Worm (Caenorhabditis elegans) whole organism, midembryonic: Measurements from ENCODE around the gene ant-1.4.

ENCODE experiments used
- T22C8.4 ChIP-seq: fragments of 200-800 bp; sonication (Bioruptor generic); IDR thresholded peaks from 2 replicates; pipeline ENCODE4 v1.3.6; 2022; ENCODE audit warnings: missing genetic modification characterization, missing compliant biosample characterization
- cog-1 ChIP-seq: sonication (generic microtip); optimal IDR thresholded peaks from 2 replicates; lab custom pipeline; 2016; ENCODE audit warnings: missing genetic modification characterization, missing compliant biosample characterization
- flt-1 ChIP-seq: fragments of 200-800 bp; sonication (Bioruptor generic); IDR thresholded peaks from 2 replicates; pipeline ENCODE4 v1.3.6; 2022; ENCODE audit warnings: missing genetic modification characterization, missing compliant biosample characterization
- klf-2 ChIP-seq: fragments of 200-800 bp; sonication (Bioruptor generic); conservative IDR thresholded peaks from 2 replicates; pipeline ENCODE4 v1.3.6; 2022; ENCODE audit warnings: missing genetic modification reagents, missing genetic modification characterization, missing compliant biosample characterization
- med-1 ChIP-seq: sonication (generic microtip); optimal IDR thresholded peaks from 2 replicates; lab custom pipeline; 2017; ENCODE audit warnings: missing genetic modification characterization, mild to moderate bottlenecking, missing compliant biosample characterization, antibody characterized with exemption, missing genetic modification reagents; ENCODE audit not compliant: insufficient read depth
- ref-1 ChIP-seq: fragments of 200-800 bp; sonication (Bioruptor generic); conservative IDR thresholded peaks from 2 replicates; pipeline ENCODE4 v1.3.6; 2022; ENCODE audit warnings: missing genetic modification reagents, missing genetic modification characterization, missing compliant biosample characterization
- tab-1 ChIP-seq: fragments of 200-800 bp; sonication (Bioruptor generic); IDR thresholded peaks from 2 replicates; pipeline ENCODE4 v1.3.6; 2022; ENCODE audit warnings: missing genetic modification characterization, missing compliant biosample characterization
- ztf-23 ChIP-seq: fragments of 200-800 bp; sonication (Bioruptor generic); IDR thresholded peaks from 2 replicates; pipeline ENCODE4 v1.3.6; 2022; ENCODE audit warnings: missing genetic modification reagents, missing genetic modification characterization, missing compliant biosample characterization
- ztf-29 ChIP-seq: fragments of 200-800 bp; sonication (Bioruptor generic); IDR thresholded peaks from 2 replicates; pipeline ENCODE4 v1.3.6; 2022; ENCODE audit warnings: missing genetic modification reagents, missing genetic modification characterization, missing compliant biosample characterization

Gene ant-1.4

DNA sequence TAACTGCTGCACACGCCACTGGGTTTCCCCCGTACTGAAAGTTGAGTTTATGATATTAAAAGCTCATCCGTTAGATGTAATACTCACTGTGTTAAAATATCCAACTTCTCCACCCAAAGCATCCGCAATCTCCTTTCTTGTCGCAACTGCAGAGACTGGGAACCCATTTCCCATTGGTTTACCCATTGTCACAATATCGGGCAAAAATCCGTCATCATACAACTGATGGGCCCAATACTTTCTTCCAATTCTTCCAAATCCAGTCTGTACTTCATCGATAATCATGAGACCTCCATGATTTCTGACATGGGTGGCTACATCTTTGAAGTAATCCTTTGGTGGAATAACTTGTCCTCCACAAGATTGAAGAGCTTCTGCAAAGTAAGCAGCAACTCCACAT, 10.2 kb downstream of the ant-1.4 start:
- no peak for TF ChIP-seq klf-2
- TF ChIP-seq ztf-23 (GFP tag; lab: Robert Waterston, UW), result no peak

DNA sequence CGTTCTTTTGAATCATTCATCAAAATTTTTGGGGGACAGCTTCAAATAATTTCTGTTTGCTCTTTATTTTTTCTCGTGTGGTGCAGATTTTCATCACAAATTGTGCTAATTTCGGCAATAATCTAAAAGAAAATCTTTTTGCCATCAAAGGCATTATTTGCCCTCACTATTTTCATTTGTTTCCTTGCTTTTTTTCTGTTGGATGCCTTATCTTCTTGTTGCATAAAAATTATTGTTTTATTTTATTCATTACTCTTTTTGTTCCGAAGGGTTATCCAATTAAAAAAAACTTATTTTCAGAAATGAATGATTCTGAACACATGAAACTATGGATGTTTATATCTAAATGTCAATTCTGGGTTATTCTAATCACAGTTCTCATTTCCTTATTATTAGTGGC, 13.2 kb downstream of the ant-1.4 start, which contains the start of gene T01B11.1:
TSS of gene T01B11.1 (plus strand) at position 301 of the 400 bp plus-strand sequence.
- TF ChIP-seq ztf-23 (GFP tag; lab: Robert Waterston, UW) (no peak), klf-2 (no peak), med-1 (GFP tag; lab: Kevin White, UChicago) (no peak), tab-1 (no peak), cog-1 (no peak), ztf-29 (GFP tag; lab: Robert Waterston, UW) (no peak), flt-1 (no peak), T22C8.4 (GFP tag; lab: Robert Waterston, UW) (no peak), ref-1 (GFP tag; lab: Robert Waterston, UW) (no peak)

DNA sequence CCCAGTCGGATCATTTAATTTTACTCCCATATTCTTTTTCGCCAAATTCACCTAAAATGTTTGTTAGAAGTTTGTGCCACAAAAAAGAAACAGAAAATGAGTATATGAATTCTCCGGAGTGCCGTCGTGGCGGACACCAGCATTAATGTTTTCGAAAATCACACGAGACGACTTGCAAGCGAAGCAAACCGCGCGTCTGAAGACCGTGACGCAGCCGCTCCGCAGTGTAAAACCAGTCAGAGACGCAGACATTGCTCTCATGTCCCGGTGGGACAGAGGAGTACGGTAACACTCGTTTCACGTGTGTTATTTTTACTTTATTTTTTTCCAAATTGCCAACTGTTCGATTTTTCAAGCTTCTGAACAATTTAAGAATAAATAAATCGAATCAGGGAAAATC, 27.4 kb downstream of the ant-1.4 start, which contains the start of the genes T26A8.4 and pdtf-1:
TSS of gene T26A8.4 (minus strand) at position 185 of the 400 bp plus-strand sequence.
TSS of gene pdtf-1 (plus strand) at position 330 of the 400 bp plus-strand sequence.
- TF ChIP-seq tab-1 (peak; percentile 73; the same call in 1 of the 2 replicates), flt-1 (peak; percentile 86), klf-2 (no peak), ref-1 (GFP tag; lab: Robert Waterston, UW) (no peak), T22C8.4 (GFP tag; lab: Robert Waterston, UW) (peak; percentile 29; the same call in 1 of the 2 replicates), ztf-29 (GFP tag; lab: Robert Waterston, UW) (peak; percentile 59; the same call in 1 of the 2 replicates), ztf-23 (GFP tag; lab: Robert Waterston, UW) (peak; percentile 51; the same call in 1 of the 2 replicates), med-1 (GFP tag; lab: Kevin White, UChicago) (no peak), cog-1 (peak; percentile 94)

DNA sequence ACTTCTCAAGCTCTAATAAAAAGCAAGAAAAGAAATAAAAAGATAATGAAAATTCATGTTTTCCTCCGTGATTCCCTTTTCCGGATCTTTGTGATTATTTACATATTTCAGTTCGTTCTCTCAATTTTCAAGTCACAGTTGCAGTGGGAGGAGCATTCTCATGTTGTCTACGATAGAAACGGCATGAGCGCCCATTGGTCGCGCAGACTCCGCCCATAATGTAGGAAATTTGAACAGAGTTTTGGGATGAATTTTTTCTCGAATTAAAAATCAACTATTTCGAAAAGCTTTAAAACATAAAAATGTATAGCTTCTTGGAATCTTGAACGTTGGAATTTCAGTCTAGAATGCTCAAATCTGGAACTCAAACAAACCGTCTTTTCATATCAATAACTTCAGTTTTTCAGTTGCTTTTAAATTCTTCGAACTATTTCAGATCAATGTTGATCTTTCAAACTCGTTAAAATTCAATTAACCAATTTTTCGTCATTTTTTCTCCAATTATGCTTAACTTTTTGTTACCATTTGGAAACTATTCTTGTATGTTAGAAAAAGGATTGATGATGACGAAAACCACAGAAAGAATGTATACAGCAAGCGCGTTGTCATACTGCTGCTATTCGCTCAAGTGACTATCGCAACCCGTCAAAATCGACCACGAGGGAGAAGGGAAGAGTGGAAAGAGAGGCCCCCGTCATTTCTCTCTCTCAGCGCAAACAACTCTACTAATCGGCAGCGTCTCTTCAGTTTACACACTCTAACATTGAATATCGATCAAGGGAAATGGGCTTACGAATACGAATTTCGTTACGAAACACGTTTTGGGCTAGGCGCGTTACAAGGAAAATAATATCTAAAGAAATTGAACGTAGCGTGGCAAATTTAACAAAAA, 28.3 kb downstream of the ant-1.4 start:
- TF ChIP-seq ztf-29 (GFP tag; lab: Robert Waterston, UW) (peak; percentile 86), ztf-23 (GFP tag; lab: Robert Waterston, UW) (peak; percentile 35; the same call in 1 of the 2 replicates), cog-1 (no peak), ref-1 (GFP tag; lab: Robert Waterston, UW) (no peak), tab-1 (no peak; the same call in 1 of the 2 replicates), klf-2 (no peak), med-1 (GFP tag; lab: Kevin White, UChicago) (no peak), T22C8.4 (GFP tag; lab: Robert Waterston, UW) (peak; percentile 86), flt-1 (peak; percentile 83)

DNA sequence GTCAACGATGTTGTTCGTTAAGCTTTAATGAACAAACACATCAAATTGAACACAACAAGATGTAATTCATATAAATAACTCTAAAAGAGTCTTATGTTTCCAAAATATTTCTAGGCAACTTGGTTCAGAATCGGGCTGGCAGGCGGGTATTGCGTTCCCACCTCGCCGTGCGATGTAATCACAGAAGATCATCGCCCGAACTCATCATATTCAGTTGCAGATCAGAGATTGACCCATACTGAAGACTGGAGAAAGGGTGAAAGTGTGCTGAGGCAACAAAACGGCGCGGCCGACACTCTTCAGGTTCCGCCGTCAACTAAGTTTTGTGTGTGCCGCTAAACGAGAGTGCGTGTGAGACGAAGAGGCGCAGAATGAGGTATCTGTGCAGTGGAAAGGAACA, 31.6 kb downstream of the ant-1.4 start:
- TF ChIP-seq ztf-23 (GFP tag; lab: Robert Waterston, UW) (0 out of 2 replicates have a peak, but pooled peaks have one; percentile 22), ref-1 (GFP tag; lab: Robert Waterston, UW) (no peak), cog-1 (peak; percentile 43), tab-1 (0 out of 2 replicates have a peak, but pooled peaks have one; percentile 74), klf-2 (no peak), flt-1 (peak; percentile 76), T22C8.4 (GFP tag; lab: Robert Waterston, UW) (no peak)

DNA sequence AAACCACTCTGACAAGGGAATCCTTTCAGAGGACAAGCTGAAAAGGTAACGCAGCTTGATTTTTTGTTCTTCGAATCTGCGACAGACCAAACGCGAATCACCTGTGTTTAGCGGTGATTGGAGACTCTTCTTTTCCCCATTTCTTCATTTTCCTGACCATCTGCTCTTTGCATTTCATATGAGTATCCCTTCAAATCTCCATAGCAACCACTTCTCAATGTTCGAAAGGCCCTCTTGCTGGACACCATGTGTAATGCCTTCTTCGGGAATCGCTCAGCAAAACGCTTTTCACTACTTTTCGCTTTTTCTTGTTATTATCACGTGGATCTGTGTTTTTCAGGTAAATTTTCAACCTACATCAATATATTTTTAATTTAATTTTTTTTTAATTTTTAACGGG, 33.6 kb downstream of the ant-1.4 start, which contains the start of the genes T26A8.3 and tmem-231:
TSS of gene T26A8.3 (minus strand) at position 101 of the 400 bp plus-strand sequence.
TSS of gene tmem-231 (plus strand) at position 249 of the 400 bp plus-strand sequence.
- TF ChIP-seq cog-1 (no peak), med-1 (GFP tag; lab: Kevin White, UChicago) (no peak), T22C8.4 (GFP tag; lab: Robert Waterston, UW) (no peak), ref-1 (GFP tag; lab: Robert Waterston, UW) (no peak)

DNA sequence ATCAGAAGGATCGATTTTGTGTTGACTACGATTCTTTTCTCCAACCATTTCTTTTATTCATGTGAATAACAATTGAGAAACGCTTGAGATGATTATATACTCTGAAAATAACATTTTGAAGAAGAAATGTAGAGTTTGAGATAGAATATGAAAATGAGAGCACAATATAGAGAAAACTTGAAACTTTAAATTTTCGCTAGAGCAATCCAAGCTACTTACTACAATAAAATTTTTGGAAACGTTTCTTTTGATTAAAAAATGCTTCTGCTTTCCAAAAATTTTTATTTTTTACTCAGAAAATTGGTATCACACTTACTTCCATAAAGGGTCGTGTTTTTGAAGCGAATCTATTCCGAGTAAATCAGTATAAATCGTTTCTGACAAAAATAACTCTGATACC, 39.1 kb downstream of the ant-1.4 start, which contains the start of gene M116.5:
TSS of gene M116.5 (minus strand) at position 101 of the 400 bp plus-strand sequence.
- TF ChIP-seq ztf-23 (GFP tag; lab: Robert Waterston, UW) (no peak), med-1 (GFP tag; lab: Kevin White, UChicago) (no peak), flt-1 (no peak), klf-2 (no peak), ref-1 (GFP tag; lab: Robert Waterston, UW) (no peak), tab-1 (no peak), T22C8.4 (GFP tag; lab: Robert Waterston, UW) (no peak), ztf-29 (GFP tag; lab: Robert Waterston, UW) (no peak)

DNA sequence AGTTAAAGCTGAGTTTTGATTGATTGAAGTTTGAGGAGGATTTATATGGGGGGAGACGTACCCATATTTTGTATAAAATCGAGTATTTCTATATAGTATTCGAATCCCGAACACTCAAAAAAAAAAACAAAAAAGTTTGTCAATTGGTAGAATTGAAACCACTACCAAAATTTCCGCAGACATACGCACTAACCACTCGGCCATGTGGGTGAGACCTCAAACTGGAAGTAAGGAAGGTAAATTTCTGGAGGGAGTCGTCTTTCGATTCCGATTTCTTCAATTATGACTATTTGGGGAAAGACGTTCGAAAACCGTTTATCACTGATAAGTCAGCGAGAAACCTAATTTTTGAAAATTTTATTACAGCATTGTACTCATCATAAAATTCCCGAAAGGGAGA, 47.6 kb downstream of the ant-1.4 start:
- peak; percentile 31; the same call in 1 of the 2 replicates for TF ChIP-seq tab-1
- TF ChIP-seq ztf-23 (GFP tag; lab: Robert Waterston, UW), result 0 out of 2 replicates have a peak, but pooled peaks have one; percentile 56
- TF ChIP-seq flt-1, result peak; percentile 73
- TF ChIP-seq ref-1 (GFP tag; lab: Robert Waterston, UW), result peak; percentile 54; the same call in 1 of the 2 replicates
- peak; percentile 53; the same call in 1 of the 2 replicates for TF ChIP-seq T22C8.4 (GFP tag; lab: Robert Waterston, UW)
